Fruit fly (Drosophila melanogaster): ENCODE measurements around the gene RhoGAP68F.

Gene RhoGAP68F

DNA sequence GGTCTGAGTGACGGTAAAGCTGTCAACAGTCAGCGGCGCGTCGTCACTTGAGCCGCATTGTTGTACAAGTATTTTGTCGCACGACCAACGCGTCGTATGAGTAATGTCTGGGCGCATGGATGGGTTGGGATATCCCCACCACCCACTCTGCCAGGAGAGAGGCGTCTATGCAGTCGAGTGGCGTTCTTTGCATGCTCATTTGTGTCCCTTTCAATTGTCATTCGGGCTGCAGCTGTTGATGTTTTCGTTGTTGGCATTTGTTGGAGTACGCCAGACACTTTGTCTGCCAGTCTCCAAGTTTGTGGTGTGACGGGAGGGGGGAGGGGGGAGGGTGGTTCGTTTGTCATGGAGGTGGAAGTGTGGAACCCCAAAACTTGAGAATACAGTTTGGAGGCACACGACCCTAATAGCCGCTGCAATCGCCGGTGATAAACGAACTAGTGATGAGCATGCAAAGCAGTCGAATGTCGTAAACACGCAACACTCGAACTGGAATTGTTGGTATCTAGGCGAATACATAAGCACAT is 23.6 kb downstream of the RhoGAP68F start (continued):
- TF ChIP-seq chinmo (GFP tag; IDR thresholded peaks at IDR 0.05; ENCODE audit: partially characterized antibody) (0 out of 4 replicates have a peak, but pooled peaks have one; percentile 70), CG11560 (tag; IDR thresholded peaks at IDR 0.05) (0 out of 3 replicates have a peak, but pooled peaks have one; percentile 36), Med (GFP tag) (peak; percentile 83), Rfx (GFP tag; IDR thresholded peaks at IDR 0.05) (peak; percentile 13; the same call in 1 of the 2 replicates)

DNA sequence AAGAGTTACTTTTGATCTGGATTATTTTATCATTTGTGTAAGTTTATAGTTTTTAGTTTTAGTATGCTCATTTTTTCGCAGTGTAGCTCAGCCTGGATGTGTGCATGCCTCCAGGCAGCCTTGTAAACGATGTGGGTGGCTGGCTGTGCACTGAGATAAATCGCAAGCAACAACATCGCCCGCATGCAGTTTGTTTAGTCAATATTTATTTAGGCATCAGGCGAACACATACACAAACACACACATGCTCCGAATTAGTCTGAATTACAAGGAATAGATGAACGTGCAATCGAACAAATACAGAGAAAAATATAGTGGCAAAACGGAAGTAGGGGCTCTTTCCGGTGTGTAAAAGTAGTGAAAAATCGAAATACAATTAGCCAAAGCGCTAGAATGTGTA is 24.4 kb downstream of the RhoGAP68F start:
- TF ChIP-seq H15 (GFP tag; IDR thresholded peaks at IDR 0.05): 0 out of 3 replicates have a peak, but pooled peaks have one; percentile 25
- TF ChIP-seq Drgx (GFP tag; IDR thresholded peaks at IDR 0.05): peak; percentile 18
- no peak for TF ChIP-seq zen2 (GFP tag; IDR thresholded peaks at IDR 0.05; ENCODE audit: partially characterized antibody)
- no peak for TF ChIP-seq CG17385 (GFP tag; optimal IDR thresholded peaks at IDR 0.05)
- peak; percentile 38 for TF ChIP-seq ssp (GFP tag; IDR thresholded peaks at IDR 0.05)
- TF ChIP-seq Ptx1 (GFP tag; IDR thresholded peaks at IDR 0.05): peak; percentile 36; the same call in 1 of the 2 replicates
- no peak for TF ChIP-seq lov (optimal IDR thresholded peaks at IDR 0.05)
- TF ChIP-seq lov (GFP tag; IDR thresholded peaks at IDR 0.05): no peak
- TF ChIP-seq CG3726 (GFP tag; IDR thresholded peaks at IDR 0.05): no peak
- TF ChIP-seq ham (GFP tag; IDR thresholded peaks at IDR 0.05): no peak
- TF ChIP-seq CG30403 (GFP tag; optimal IDR thresholded peaks at IDR 0.05): peak; percentile 11
- TF ChIP-seq grau (tag; optimal IDR thresholded peaks at IDR 0.05): peak; percentile 11
- TF ChIP-seq slbo (GFP tag; IDR thresholded peaks at IDR 0.05): 0 out of 2 replicates have a peak, but pooled peaks have one; percentile 18
- TF ChIP-seq sens (GFP tag): peak; percentile 68
- 0 out of 3 replicates have a peak, but pooled peaks have one; percentile 33 for TF ChIP-seq z (GFP tag; IDR thresholded peaks at IDR 0.05)
- TF ChIP-seq CG33213 (GFP tag; optimal IDR thresholded peaks at IDR 0.05): no peak
- no peak for TF ChIP-seq prd (optimal IDR thresholded peaks at IDR 0.05)
- 0 out of 3 replicates have a peak, but pooled peaks have one; percentile 22 for TF ChIP-seq prd (GFP tag; IDR thresholded peaks at IDR 0.05)
- TF ChIP-seq E2f1 (GFP tag; IDR thresholded peaks at IDR 0.05): 0 out of 2 replicates have a peak, but pooled peaks have one; percentile 6
- TF ChIP-seq CG7556 (GFP tag; optimal IDR thresholded peaks at IDR 0.05): peak; percentile 31
- peak; percentile 13; the same call in 1 of the 3 replicates for TF ChIP-seq CG14050 (GFP tag; IDR thresholded peaks at IDR 0.05)
- peak; percentile 49 for TF ChIP-seq Med (GFP tag)
- TF ChIP-seq row (GFP tag; IDR thresholded peaks at IDR 0.05): peak; percentile 13; the same call in 1 of the 3 replicates
- peak; percentile 41 for TF ChIP-seq nmo (GFP tag; optimal IDR thresholded peaks at IDR 0.05)
- 0 out of 3 replicates have a peak, but pooled peaks have one; percentile 20 for TF ChIP-seq dysf (GFP tag; IDR thresholded peaks at IDR 0.05)
- TF ChIP-seq pros (GFP tag; optimal IDR thresholded peaks at IDR 0.05): no peak
- no peak for TF ChIP-seq Side (GFP tag; optimal IDR thresholded peaks at IDR 0.05)
- peak; percentile 46; the same call in 2 of the 3 replicates for TF ChIP-seq ci (GFP tag; IDR thresholded peaks at IDR 0.05)
- no peak for TF ChIP-seq dmrt11E (tag; optimal IDR thresholded peaks at IDR 0.05)
- TF ChIP-seq HLH3B (GFP tag; IDR thresholded peaks at IDR 0.05): 0 out of 2 replicates have a peak, but pooled peaks have one; percentile 44
- 0 out of 2 replicates have a peak, but pooled peaks have one; percentile 4 for TF ChIP-seq CG14441 (GFP tag; IDR thresholded peaks at IDR 0.05)
- TF ChIP-seq lmd (GFP tag; IDR thresholded peaks at IDR 0.05): 0 out of 2 replicates have a peak, but pooled peaks have one; percentile 15

- no peak for TF ChIP-seq CG15696 (tag; optimal IDR thresholded peaks at IDR 0.05)
- TF ChIP-seq Rx (GFP tag; IDR thresholded peaks at IDR 0.05): 0 out of 2 replicates have a peak, but pooled peaks have one; percentile 22
- no peak for TF ChIP-seq CG12391 (tag; optimal IDR thresholded peaks at IDR 0.05)
- no peak for TF ChIP-seq wor (GFP tag; IDR thresholded peaks at IDR 0.05)
- TF ChIP-seq Hey (tag; optimal IDR thresholded peaks at IDR 0.05): no peak
- 0 out of 2 replicates have a peak, but pooled peaks have one; percentile 39 for TF ChIP-seq HLH3B (GFP tag; IDR thresholded peaks at IDR 0.05)
- 0 out of 3 replicates have a peak, but pooled peaks have one; percentile 12 for TF ChIP-seq gce (GFP tag; IDR thresholded peaks at IDR 0.05)
- TF ChIP-seq crp (GFP tag; optimal IDR thresholded peaks at IDR 0.05): peak in 1 of 2 experiments; percentile 53
- 0 out of 2 replicates have a peak, but pooled peaks have one; percentile 5 for TF ChIP-seq H2.0 (GFP tag; IDR thresholded peaks at IDR 0.05)
- TF ChIP-seq dysf (GFP tag; IDR thresholded peaks at IDR 0.05): peak; percentile 56; the same call in 2 of the 3 replicates
- no peak for TF ChIP-seq tap (tag; optimal IDR thresholded peaks at IDR 0.05)
- no peak for TF ChIP-seq CG11723 (GFP tag; optimal IDR thresholded peaks at IDR 0.05)
- no peak for TF ChIP-seq chm (GFP tag; IDR thresholded peaks at IDR 0.05)
- peak; percentile 1 for TF ChIP-seq Hsf (GFP tag; optimal IDR thresholded peaks at IDR 0.05)
- TF ChIP-seq ind (GFP tag; optimal IDR thresholded peaks at IDR 0.05): no peak
- TF ChIP-seq CG14050 (GFP tag; IDR thresholded peaks at IDR 0.05): no peak
- peak; percentile 26; the same call in 1 of the 2 replicates for TF ChIP-seq CG32772 (GFP tag; IDR thresholded peaks at IDR 0.05)
- TF ChIP-seq Med (GFP tag): peak; percentile 82
- peak; percentile 39 for TF ChIP-seq lmd (GFP tag; IDR thresholded peaks at IDR 0.05)
Observed at dm6 chr3L:12163693-12164092, 25.0 kb downstream of the RhoGAP68F start, which contains the start of gene CG9760. Gene CG9760 (minus strand): TSS chr3L:12163735.

All from whole organism, embryonic.